Fruit fly (Drosophila melanogaster): ENCODE results near the gene Ugt303B1.

dm6 chr3R:23527396-23527795, 9.1 kb downstream of the Ugt303B1 start:
- no peak for TF ChIP-seq CTCF (optimal IDR thresholded peaks at IDR 0.05)
- no peak for TF ChIP-seq CG8478 (optimal IDR thresholded peaks at IDR 0.05)
